Worm (Caenorhabditis elegans) whole organism, L4/young adult: ENCODE data around the gene rars-2.

Source experiments
- W03F9.2 ChIP-seq: fragments of 150-350 bp; optimal IDR thresholded peaks from 2 replicates; lab custom pipeline; 2014; ENCODE audit warnings: missing biosample characterization, missing genetic modification characterization
- dao-5 ChIP-seq: sonication (generic microtip); optimal IDR thresholded peaks from 2 replicates; lab custom pipeline; 2016; ENCODE audit warnings: missing genotype, missing genetic modification characterization, moderate library complexity, missing compliant biosample characterization
- him-1 ChIP-seq: sonication (generic microtip); optimal IDR thresholded peaks from 2 replicates; lab custom pipeline; 2016; ENCODE audit warnings: missing genotype, missing genetic modification reagents, missing genetic modification characterization, missing compliant biosample characterization

DNA sequence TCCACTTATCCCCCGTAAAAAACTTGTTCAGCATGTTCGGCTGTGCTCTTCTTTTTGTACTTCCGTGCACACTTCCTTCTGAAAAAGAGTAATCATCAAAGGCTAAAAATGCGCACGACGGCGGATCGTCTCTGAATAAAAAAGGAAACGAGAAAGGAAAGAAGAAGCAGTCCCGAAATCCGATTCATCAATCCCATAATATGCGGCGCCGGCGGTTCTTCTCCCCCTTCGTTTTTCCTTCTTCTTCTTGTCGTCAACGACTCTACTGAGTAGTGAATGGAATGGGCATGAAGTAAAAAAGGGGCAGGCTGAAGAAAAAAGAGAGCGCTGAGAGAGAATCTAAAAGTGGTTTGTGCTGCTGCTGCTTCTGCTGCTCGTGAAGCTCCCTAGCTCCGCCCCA lies 24.1 kb downstream of the rars-2 start:
- TF ChIP-seq him-1 (tag; lab: Kevin White, UChicago) (no peak), dao-5 (no peak), W03F9.2 (no peak)
